Worm (Caenorhabditis elegans) whole organism, L3 larva: Measurements from ENCODE around the gene F43G6.4.

Experiments
- R02D3.7 ChIP-seq: fragments of 150-350 bp; optimal IDR thresholded peaks from 2 replicates; lab custom pipeline; 2014; ENCODE audit warnings: missing biosample characterization, missing genetic modification characterization
- aly-2 ChIP-seq: fragments of 150-350 bp; optimal IDR thresholded peaks from 2 replicates; lab custom pipeline; 2014; ENCODE audit warnings: missing biosample characterization, missing genetic modification characterization
- ceh-16 ChIP-seq: sonication (generic microtip); optimal IDR thresholded peaks from 2 replicates; lab custom pipeline; 2017; ENCODE audit warnings: missing biosample characterization, missing genetic modification characterization
- ceh-82 ChIP-seq: fragments of 150-350 bp; optimal IDR thresholded peaks from 2 replicates; lab custom pipeline; 2014; ENCODE audit warnings: missing biosample characterization, missing genetic modification characterization
- daf-12 ChIP-seq: fragments of 150-350 bp; optimal IDR thresholded peaks from 2 replicates; lab custom pipeline; 2014; ENCODE audit warnings: missing biosample characterization, missing genetic modification reagents, missing genetic modification characterization
- elt-2 ChIP-seq: sonication (generic microtip); optimal IDR thresholded peaks from 2 replicates; lab custom pipeline; 2016; ENCODE audit warnings: missing genetic modification reagents, mild to moderate bottlenecking, missing genetic modification characterization, missing compliant biosample characterization
- lin-39 ChIP-seq: fragments of 150-350 bp; optimal IDR thresholded peaks from 2 replicates; lab custom pipeline; 2018; ENCODE audit warnings: missing biosample characterization, missing genetic modification reagents, missing genetic modification characterization
- nhr-12 ChIP-seq: fragments of 150-350 bp; optimal IDR thresholded peaks from 2 replicates; lab custom pipeline; 2014; ENCODE audit warnings: missing biosample characterization, missing genetic modification characterization
- nhr-28 ChIP-seq: fragments of 150-350 bp; optimal IDR thresholded peaks from 2 replicates; lab custom pipeline; 2014; ENCODE audit warnings: missing biosample characterization, missing genetic modification characterization
- sea-2 ChIP-seq: fragments of 150-350 bp; sonication (generic microtip); optimal IDR thresholded peaks from 4 replicates; lab custom pipeline; 2014; ENCODE audit warnings: missing biosample characterization, missing genetic modification reagents, missing genetic modification characterization
- unc-62 ChIP-seq: fragments of 150-350 bp; sonication (generic microtip); optimal IDR thresholded peaks from 4 replicates; lab custom pipeline; 2014; ENCODE audit warnings: missing biosample characterization, missing genetic modification reagents, missing genetic modification characterization

ce11 chrII:11823566-11824308, 33.2 kb downstream of the F43G6.4 start, which contains the start of gene Y6D1A.1:
- no peak for TF ChIP-seq daf-12 (tag; lab: Kevin White, UChicago)
- TF ChIP-seq aly-2 (tag; lab: Kevin White, UChicago) = no peak
- TF ChIP-seq unc-62 (GFP tag; lab: Kevin White, UChicago) = no peak
- TF ChIP-seq nhr-28 (tag; lab: Kevin White, UChicago) = no peak
- TF ChIP-seq R02D3.7 (tag; lab: Kevin White, UChicago) = no peak
- no peak for TF ChIP-seq lin-39 (tag; lab: Kevin White, UChicago)
- no peak for TF ChIP-seq ceh-82 (tag; lab: Kevin White, UChicago)
- TF ChIP-seq sea-2 (GFP tag; lab: Kevin White, UChicago) = no peak
- no peak for TF ChIP-seq elt-2 (tag; lab: Kevin White, UChicago)
- no peak for TF ChIP-seq nhr-12 (tag; lab: Kevin White, UChicago)
- no peak for TF ChIP-seq ceh-16 (tag; lab: Kevin White, UChicago)
